Fruit fly (Drosophila melanogaster): ENCODE data around the gene Hf.

Gene Hf

dm6 chr2L:19940036-19940435 lies 27.4 kb downstream of the Hf start:
- TF ChIP-seq CG32121 (GFP tag; IDR thresholded peaks at IDR 0.05) (no peak), CG14655 (GFP tag; optimal IDR thresholded peaks at IDR 0.05) (no peak), D1 (tag; optimal IDR thresholded peaks at IDR 0.05) (no peak), gl (tag; optimal IDR thresholded peaks at IDR 0.05) (no peak), CG4496 (GFP tag; IDR thresholded peaks at IDR 0.05) (0 out of 3 replicates have a peak, but pooled peaks have one; percentile 30), rn (GFP tag; IDR thresholded peaks at IDR 0.05) (no peak), EcR (GFP tag; optimal IDR thresholded peaks at IDR 0.05) (no peak), CG34367 (tag; optimal IDR thresholded peaks at IDR 0.05) (no peak)

- TF ChIP-seq CG14655 (GFP tag; optimal IDR thresholded peaks at IDR 0.05) (no peak), Ets98B (GFP tag; IDR thresholded peaks at IDR 0.05) (no peak), CG32121 (GFP tag; IDR thresholded peaks at IDR 0.05) (no peak), CG4496 (GFP tag; IDR thresholded peaks at IDR 0.05) (no peak), CG9948 (tag; optimal IDR thresholded peaks at IDR 0.05) (no peak), CG15710 (tag; optimal IDR thresholded peaks at IDR 0.05) (no peak), CG17806 (tag; optimal IDR thresholded peaks at IDR 0.05) (no peak), CG10348 (GFP tag; IDR thresholded peaks at IDR 0.05) (no peak), rn (GFP tag; IDR thresholded peaks at IDR 0.05) (no peak), Snoo (tag; optimal IDR thresholded peaks at IDR 0.05) (no peak), CG8159 (tag; optimal IDR thresholded peaks at IDR 0.05) (no peak), Pif1A (GFP tag; optimal IDR thresholded peaks at IDR 0.05) (no peak), D1 (tag; optimal IDR thresholded peaks at IDR 0.05) (no peak), Pif1B (GFP tag; optimal IDR thresholded peaks at IDR 0.05) (no peak), CG34367 (tag; optimal IDR thresholded peaks at IDR 0.05) (no peak), fd96Ca (GFP tag; IDR thresholded peaks at IDR 0.05) (no peak), CG12605 (GFP tag; IDR thresholded peaks at IDR 0.05) (no peak)
These were observed 29.6 kb downstream of the Hf start for dm6 chr2L:19937804-19938461.

- peak; percentile 57 for TF ChIP-seq CG15710 (tag; optimal IDR thresholded peaks at IDR 0.05)
- peak; percentile 55; the same call in 1 of the 3 replicates for TF ChIP-seq CG4496 (GFP tag; IDR thresholded peaks at IDR 0.05)
- TF ChIP-seq CG14655 (GFP tag; optimal IDR thresholded peaks at IDR 0.05) = peak; percentile 71
- TF ChIP-seq CG8159 (tag; optimal IDR thresholded peaks at IDR 0.05) = peak; percentile 65
- peak; percentile 61 for TF ChIP-seq CG8301 (tag; optimal IDR thresholded peaks at IDR 0.05)
- peak; percentile 19 for TF ChIP-seq CG34367 (tag; optimal IDR thresholded peaks at IDR 0.05)
- 0 out of 2 replicates have a peak, but pooled peaks have one; percentile 38 for TF ChIP-seq rn (GFP tag; IDR thresholded peaks at IDR 0.05)
- peak; percentile 47 for TF ChIP-seq CG17806 (tag; optimal IDR thresholded peaks at IDR 0.05)
- peak; percentile 77 for TF ChIP-seq fd96Ca (GFP tag; IDR thresholded peaks at IDR 0.05)
- peak; percentile 55 for TF ChIP-seq CG32121 (GFP tag; IDR thresholded peaks at IDR 0.05)
- peak; percentile 66 for TF ChIP-seq Pif1A (GFP tag; optimal IDR thresholded peaks at IDR 0.05)
- TF ChIP-seq CG9948 (tag; optimal IDR thresholded peaks at IDR 0.05) = peak; percentile 55
These were observed 31.4 kb downstream of the Hf start for dm6 chr2L:19936131-19936530.

- TF ChIP-seq CG4496 (GFP tag; IDR thresholded peaks at IDR 0.05) = peak; percentile 69
- peak; percentile 25 for TF ChIP-seq Pif1A (GFP tag; optimal IDR thresholded peaks at IDR 0.05)
- TF ChIP-seq CG9948 (tag; optimal IDR thresholded peaks at IDR 0.05) = peak; percentile 0
- TF ChIP-seq CG12605 (GFP tag; IDR thresholded peaks at IDR 0.05) = 0 out of 2 replicates have a peak, but pooled peaks have one; percentile 31
- TF ChIP-seq Pif1B (GFP tag; optimal IDR thresholded peaks at IDR 0.05) = no peak
- TF ChIP-seq D1 (tag; optimal IDR thresholded peaks at IDR 0.05) = no peak
- TF ChIP-seq Ets98B (GFP tag; IDR thresholded peaks at IDR 0.05) = peak; percentile 66
- no peak for TF ChIP-seq CG17806 (tag; optimal IDR thresholded peaks at IDR 0.05)
- no peak for TF ChIP-seq gl (tag; optimal IDR thresholded peaks at IDR 0.05)
- TF ChIP-seq CG32121 (GFP tag; IDR thresholded peaks at IDR 0.05) = peak; percentile 34; the same call in 1 of the 2 replicates
- peak; percentile 69; the same call in 2 of the 3 replicates for TF ChIP-seq fd96Ca (GFP tag; IDR thresholded peaks at IDR 0.05)
- no peak for TF ChIP-seq CG14655 (GFP tag; optimal IDR thresholded peaks at IDR 0.05)
- no peak for TF ChIP-seq rn (GFP tag; IDR thresholded peaks at IDR 0.05)
- no peak for TF ChIP-seq CG8301 (tag; optimal IDR thresholded peaks at IDR 0.05)
- peak; percentile 75 for TF ChIP-seq EcR (GFP tag; optimal IDR thresholded peaks at IDR 0.05)
- no peak for TF ChIP-seq Snoo (tag; optimal IDR thresholded peaks at IDR 0.05)
- peak; percentile 12 for TF ChIP-seq CG15710 (tag; optimal IDR thresholded peaks at IDR 0.05)
- TF ChIP-seq CG10348 (GFP tag; IDR thresholded peaks at IDR 0.05) = no peak
- TF ChIP-seq CG13204 (GFP tag; optimal IDR thresholded peaks at IDR 0.05) = peak; percentile 62
- TF ChIP-seq CG8159 (tag; optimal IDR thresholded peaks at IDR 0.05) = peak; percentile 30
These were observed 32.2 kb downstream of the Hf start for dm6 chr2L:19935085-19935846.

- TF ChIP-seq D1 (tag; optimal IDR thresholded peaks at IDR 0.05) = no peak
- TF ChIP-seq CG10348 (GFP tag; IDR thresholded peaks at IDR 0.05) = no peak
- TF ChIP-seq CG15710 (tag; optimal IDR thresholded peaks at IDR 0.05) = no peak
- TF ChIP-seq CG4496 (GFP tag; IDR thresholded peaks at IDR 0.05) = no peak
- no peak for TF ChIP-seq CG8159 (tag; optimal IDR thresholded peaks at IDR 0.05)
- TF ChIP-seq CG8301 (tag; optimal IDR thresholded peaks at IDR 0.05) = no peak
These were observed 35.0 kb downstream of the Hf start for dm6 chr2L:19932523-19932922.

dm6 chr2L:19930102-19930501 lies 37.4 kb downstream of the Hf start:
- TF ChIP-seq CG13204 (GFP tag; optimal IDR thresholded peaks at IDR 0.05) (no peak), Pif1A (GFP tag; optimal IDR thresholded peaks at IDR 0.05) (peak; percentile 6), D1 (tag; optimal IDR thresholded peaks at IDR 0.05) (no peak), CG32121 (GFP tag; IDR thresholded peaks at IDR 0.05) (no peak), CG15710 (tag; optimal IDR thresholded peaks at IDR 0.05) (peak; percentile 38), CG14655 (GFP tag; optimal IDR thresholded peaks at IDR 0.05) (no peak), CG8159 (tag; optimal IDR thresholded peaks at IDR 0.05) (peak; percentile 33), CG34367 (tag; optimal IDR thresholded peaks at IDR 0.05) (no peak), CG8301 (tag; optimal IDR thresholded peaks at IDR 0.05) (no peak), CG12605 (GFP tag; IDR thresholded peaks at IDR 0.05) (no peak), CG10348 (GFP tag; IDR thresholded peaks at IDR 0.05) (no peak), CG17806 (tag; optimal IDR thresholded peaks at IDR 0.05) (no peak), CG9948 (tag; optimal IDR thresholded peaks at IDR 0.05) (peak; percentile 0), CG4496 (GFP tag; IDR thresholded peaks at IDR 0.05) (peak; percentile 33; the same call in 1 of the 3 replicates), fd96Ca (GFP tag; IDR thresholded peaks at IDR 0.05) (no peak), rn (GFP tag; IDR thresholded peaks at IDR 0.05) (no peak), Pif1B (GFP tag; optimal IDR thresholded peaks at IDR 0.05) (peak; percentile 25)
